Worm (Caenorhabditis elegans): ENCODE measurements around the gene nhr-37.

DNA sequence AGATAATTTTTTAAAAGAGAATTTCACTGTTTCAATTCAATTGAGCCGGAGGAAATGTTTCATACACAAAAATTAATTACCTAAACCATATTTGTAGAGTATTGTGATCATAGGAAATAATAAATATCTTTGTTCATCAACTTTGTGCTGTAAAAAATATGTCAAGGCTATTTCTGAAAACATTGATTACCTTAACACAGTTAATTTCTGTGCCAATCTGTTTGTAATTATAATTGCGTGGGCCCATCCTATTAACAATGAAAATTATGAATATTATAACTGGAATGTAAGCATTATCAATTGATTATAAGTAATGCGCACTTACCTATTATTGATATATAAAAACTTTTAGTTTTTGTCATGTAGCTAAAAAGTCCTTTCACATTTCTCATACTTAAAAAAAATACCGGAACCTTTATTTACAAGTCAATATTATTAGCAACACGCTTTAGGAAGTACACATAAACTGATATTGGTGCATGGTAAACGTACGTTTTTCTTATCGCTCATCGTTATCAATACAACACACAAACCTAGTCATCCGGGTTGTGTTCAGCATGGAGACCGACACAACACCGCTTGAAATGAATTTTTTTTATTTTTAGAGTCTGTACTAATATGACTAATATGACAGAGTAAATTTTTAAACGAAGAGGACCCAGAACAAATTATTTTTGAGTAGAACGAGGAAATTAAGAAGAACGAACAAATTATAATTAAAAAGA lies 46.4 kb upstream of the nhr-37 start, which contains the start of gene fut-2:
- TF ChIP-seq ets-5 (GFP tag; IDR thresholded peaks at IDR 0.05) (no peak), unc-130 (tag; optimal IDR thresholded peaks at IDR 0.05) (no peak), irx-1 (tag; optimal IDR thresholded peaks at IDR 0.05) (no peak), unc-86 (tag; optimal IDR thresholded peaks at IDR 0.05) (no peak), ama-1 (optimal IDR thresholded peaks at IDR 0.05) (no peak), lin-39 (tag; optimal IDR thresholded peaks at IDR 0.05) (no peak), ceh-82 (tag; optimal IDR thresholded peaks at IDR 0.05) (no peak)

Data from whole organism, L1 larva.